Worm (Caenorhabditis elegans) whole organism, L4/young adult: ENCODE data around the gene K10B2.4.

ENCODE experiments used
- W03F9.2 ChIP-seq: fragments of 150-350 bp; optimal IDR thresholded peaks from 2 replicates; lab custom pipeline; 2014; ENCODE audit warnings: missing biosample characterization, missing genetic modification characterization
- dao-5 ChIP-seq: sonication (generic microtip); optimal IDR thresholded peaks from 2 replicates; lab custom pipeline; 2016; ENCODE audit warnings: missing genotype, missing genetic modification characterization, moderate library complexity, missing compliant biosample characterization
- him-1 ChIP-seq: sonication (generic microtip); optimal IDR thresholded peaks from 2 replicates; lab custom pipeline; 2016; ENCODE audit warnings: missing genotype, missing genetic modification reagents, missing genetic modification characterization, missing compliant biosample characterization

- TF ChIP-seq him-1 (tag; lab: Kevin White, UChicago), result no peak
- no peak for TF ChIP-seq W03F9.2 (tag; lab: Kevin White, UChicago)
- TF ChIP-seq dao-5, result no peak
These were observed 33.3 kb upstream of the K10B2.4 start for ce11 chrII:6394037-6394436.
